Worm (Caenorhabditis elegans) whole organism, L2 larva: ENCODE measurements around the gene cyp-14A4.
A peak's percentile ranks its signal among the peaks of the same experiment; 100 is the strongest.

Source experiments
- C34F6.9 ChIP-seq: fragments of 150-350 bp; optimal IDR thresholded peaks from 2 replicates; lab custom pipeline; 2014; ENCODE audit warnings: missing biosample characterization, missing genetic modification characterization
- F13H6.1 ChIP-seq: sonication (generic microtip); optimal IDR thresholded peaks from 2 replicates; lab custom pipeline; 2016; ENCODE audit warnings: missing genetic modification characterization, missing compliant biosample characterization
- R02D3.7 ChIP-seq: fragments of 150-350 bp; optimal IDR thresholded peaks from 2 replicates; lab custom pipeline; 2014; ENCODE audit warnings: missing biosample characterization, missing genetic modification characterization
- Y55F3AM.14 ChIP-seq: fragments of 200-800 bp; sonication (Bioruptor generic); optimal IDR thresholded peaks from 2 replicates; lab custom pipeline; 2018; ENCODE audit warnings: mild to moderate bottlenecking, missing genetic modification characterization, missing compliant biosample characterization
- ZK546.5 ChIP-seq: sonication (generic microtip); optimal IDR thresholded peaks from 2 replicates; lab custom pipeline; 2017; ENCODE audit warnings: missing biosample characterization, missing genetic modification characterization
- alr-1 ChIP-seq: fragments of 150-350 bp; optimal IDR thresholded peaks from 2 replicates; lab custom pipeline; 2014; ENCODE audit warnings: missing biosample characterization, missing genetic modification characterization
- ceh-82 ChIP-seq: fragments of 150-350 bp; optimal IDR thresholded peaks from 2 replicates; lab custom pipeline; 2014; ENCODE audit warnings: missing biosample characterization, missing genetic modification characterization
- crh-2 ChIP-seq: sonication (generic microtip); optimal IDR thresholded peaks from 2 replicates; lab custom pipeline; 2017; ENCODE audit warnings: missing biosample characterization, missing genetic modification characterization
- elt-1 ChIP-seq: fragments of 150-350 bp; optimal IDR thresholded peaks from 2 replicates; lab custom pipeline; 2014; ENCODE audit warnings: missing biosample characterization, missing genetic modification characterization
- fos-1 ChIP-seq: fragments of 150-350 bp; optimal IDR thresholded peaks from 2 replicates; lab custom pipeline; 2014; ENCODE audit warnings: missing biosample characterization, missing genetic modification characterization
- gmeb-1 ChIP-seq: fragments of 150-350 bp; optimal IDR thresholded peaks from 2 replicates; lab custom pipeline; 2014; ENCODE audit warnings: missing biosample characterization, missing genetic modification characterization
- lin-13 ChIP-seq: fragments of 150-350 bp; optimal IDR thresholded peaks from 2 replicates; lab custom pipeline; 2014; ENCODE audit warnings: missing biosample characterization, missing genetic modification reagents, missing genetic modification characterization
- lin-39 ChIP-seq: fragments of 150-350 bp; optimal IDR thresholded peaks from 2 replicates; lab custom pipeline; 2014; ENCODE audit warnings: missing biosample characterization, missing genetic modification reagents, missing genetic modification characterization
- lsy-2 ChIP-seq, 2 experiments: fragments of 150-350 bp in 1 of 2; sonication (generic microtip) in 1 of 2; optimal IDR thresholded peaks; 2 replicates each; lab custom pipeline; 2014 to 2017; ENCODE audit warnings: missing biosample characterization in 2 of 2, missing genetic modification characterization in 2 of 2
- mab-5 ChIP-seq: fragments of 150-350 bp; optimal IDR thresholded peaks from 2 replicates; lab custom pipeline; 2014; ENCODE audit warnings: missing biosample characterization, missing genetic modification characterization
- mbf-1 ChIP-seq: sonication (generic microtip); optimal IDR thresholded peaks from 2 replicates; lab custom pipeline; 2017; ENCODE audit warnings: missing biosample characterization, missing genetic modification characterization
- nhr-11 ChIP-seq: fragments of 150-350 bp; optimal IDR thresholded peaks from 2 replicates; lab custom pipeline; 2014; ENCODE audit warnings: missing biosample characterization, missing genetic modification characterization
- nhr-12 ChIP-seq: fragments of 150-350 bp; optimal IDR thresholded peaks from 2 replicates; lab custom pipeline; 2014; ENCODE audit warnings: missing biosample characterization, missing genetic modification characterization
- nhr-129 ChIP-seq: fragments of 150-350 bp; optimal IDR thresholded peaks from 2 replicates; lab custom pipeline; 2014; ENCODE audit warnings: missing biosample characterization, missing genetic modification characterization
- nhr-21 ChIP-seq: fragments of 150-350 bp; optimal IDR thresholded peaks from 2 replicates; lab custom pipeline; 2014; ENCODE audit warnings: missing biosample characterization, missing genetic modification characterization
- nhr-23 ChIP-seq: fragments of 150-350 bp; optimal IDR thresholded peaks from 2 replicates; lab custom pipeline; 2014; ENCODE audit warnings: missing biosample characterization, missing genetic modification reagents, missing genetic modification characterization
- nhr-237 ChIP-seq: fragments of 150-350 bp; optimal IDR thresholded peaks from 2 replicates; lab custom pipeline; 2014; ENCODE audit warnings: missing biosample characterization, missing genetic modification characterization
- nhr-25 ChIP-seq: fragments of 150-350 bp; sonication (generic microtip); optimal IDR thresholded peaks from 3 replicates; lab custom pipeline; 2014; ENCODE audit warnings: missing biosample characterization, missing genetic modification characterization
- nhr-6 ChIP-seq: fragments of 150-350 bp; optimal IDR thresholded peaks from 2 replicates; lab custom pipeline; 2014; ENCODE audit warnings: missing biosample characterization, missing genetic modification characterization
- peb-1 ChIP-seq: fragments of 150-350 bp; optimal IDR thresholded peaks from 2 replicates; lab custom pipeline; 2014; ENCODE audit warnings: missing biosample characterization, missing genetic modification characterization
- sem-4 ChIP-seq: fragments of 150-350 bp; optimal IDR thresholded peaks from 2 replicates; lab custom pipeline; 2014; ENCODE audit warnings: missing biosample characterization, missing genetic modification reagents, missing genetic modification characterization
- sma-3 ChIP-seq: sonication (generic microtip); optimal IDR thresholded peaks from 2 replicates; lab custom pipeline; 2016; ENCODE audit warnings: missing genetic modification reagents, missing genetic modification characterization, missing compliant biosample characterization
- sma-9 ChIP-seq, 2 experiments: fragments of 150-350 bp in 1 of 2; sonication (generic microtip) in 1 of 2; optimal IDR thresholded peaks; 2 replicates each; lab custom pipeline; 2014 to 2016; ENCODE audit warnings: missing genetic modification characterization in 2 of 2, mild to moderate bottlenecking in 1 of 2, missing biosample characterization in 1 of 2, missing compliant biosample characterization in 1 of 2, missing genetic modification reagents in 1 of 2, moderate library complexity in 1 of 2
- snpc-4 ChIP-seq: fragments of 150-350 bp; optimal IDR thresholded peaks from 2 replicates; lab custom pipeline; 2014; ENCODE audit warnings: missing biosample characterization, missing genetic modification characterization
- unc-39 ChIP-seq: fragments of 150-350 bp; optimal IDR thresholded peaks from 2 replicates; lab custom pipeline; 2014; ENCODE audit warnings: missing biosample characterization, missing genetic modification characterization
- unc-62 ChIP-seq: fragments of 150-350 bp; optimal IDR thresholded peaks from 2 replicates; lab custom pipeline; 2014; ENCODE audit warnings: missing biosample characterization, missing genetic modification reagents, missing genetic modification characterization
- ztf-4 ChIP-seq: fragments of 150-350 bp; optimal IDR thresholded peaks from 2 replicates; lab custom pipeline; 2014; ENCODE audit warnings: missing biosample characterization, missing genetic modification characterization

cyp-14A4 gene

ce11 chrX:13317532-13317931, 33.5 kb upstream of the cyp-14A4 start:
- TF ChIP-seq elt-1 (tag; lab: Kevin White, UChicago) (no peak), gmeb-1 (no peak), ceh-82 (no peak), sem-4 (tag; lab: Kevin White, UChicago) (no peak), Y55F3AM.14 (GFP tag; lab: Kevin White, UChicago) (no peak), lsy-2 (tag; optimal IDR thresholded peaks at IDR 0.05; lab: Kevin White, UChicago) (peak in 1 of 2 experiments; percentile 23), nhr-23 (no peak), nhr-129 (peak; percentile 2), snpc-4 (tag; lab: Kevin White, UChicago) (no peak), nhr-6 (tag; lab: Kevin White, UChicago) (no peak), nhr-25 (tag; lab: Kevin White, UChicago) (no peak), unc-39 (tag; lab: Kevin White, UChicago) (no peak), mbf-1 (tag; lab: Kevin White, UChicago) (no peak), nhr-237 (tag; lab: Kevin White, UChicago) (no peak)

- TF ChIP-seq mab-5 (tag; lab: Kevin White, UChicago), result peak; percentile 23
- no peak for TF ChIP-seq nhr-6 (tag; lab: Kevin White, UChicago)
- peak; percentile 2 for TF ChIP-seq fos-1 (tag; lab: Kevin White, UChicago)
- peak; percentile 76 for TF ChIP-seq sma-3 (GFP tag; lab: Kevin White, UChicago)
- peak; percentile 59 for TF ChIP-seq sma-9 (GFP tag; optimal IDR thresholded peaks at IDR 0.05; lab: Kevin White, UChicago)
- TF ChIP-seq sma-9 (tag; optimal IDR thresholded peaks at IDR 0.05; lab: Kevin White, UChicago), result no peak
- TF ChIP-seq nhr-25 (tag; lab: Kevin White, UChicago), result peak; percentile 77
- TF ChIP-seq nhr-11 (tag; lab: Kevin White, UChicago), result no peak
- no peak for TF ChIP-seq ZK546.5
- TF ChIP-seq nhr-21 (tag; lab: Kevin White, UChicago), result peak; percentile 33
Measured at ce11 chrX:13315093-13315492, 31.1 kb upstream of the cyp-14A4 start.

ce11 chrX:13311641-13312423, 27.8 kb upstream of the cyp-14A4 start, which contains the start of gene F46G10.1:
F46G10.1 (minus strand) TSS chrX:13311755.
- TF ChIP-seq nhr-25 (tag; lab: Kevin White, UChicago) (no peak), R02D3.7 (no peak), sma-9 (GFP tag; optimal IDR thresholded peaks at IDR 0.05; lab: Kevin White, UChicago) (peak; percentile 49), sma-9 (tag; optimal IDR thresholded peaks at IDR 0.05; lab: Kevin White, UChicago) (no peak), crh-2 (tag; lab: Kevin White, UChicago) (peak; percentile 45), fos-1 (tag; lab: Kevin White, UChicago) (peak; percentile 86)

ce11 chrX:13310763-13311162, 26.8 kb upstream of the cyp-14A4 start:
- TF ChIP-seq unc-39 (tag; lab: Kevin White, UChicago), result no peak
- TF ChIP-seq unc-62 (GFP tag; lab: Kevin White, UChicago), result no peak
- TF ChIP-seq fos-1 (tag; lab: Kevin White, UChicago), result peak; percentile 96
- TF ChIP-seq crh-2 (tag; lab: Kevin White, UChicago), result peak; percentile 83
- no peak for TF ChIP-seq nhr-21 (tag; lab: Kevin White, UChicago)
- TF ChIP-seq sma-9 (GFP tag; optimal IDR thresholded peaks at IDR 0.05; lab: Kevin White, UChicago), result peak; percentile 73
- TF ChIP-seq sma-9 (tag; optimal IDR thresholded peaks at IDR 0.05; lab: Kevin White, UChicago), result no peak
- TF ChIP-seq peb-1, result no peak
- no peak for TF ChIP-seq snpc-4 (tag; lab: Kevin White, UChicago)
- TF ChIP-seq lsy-2 (tag; optimal IDR thresholded peaks at IDR 0.05; lab: Kevin White, UChicago), result peak in 1 of 2 experiments; percentile 1
- no peak for TF ChIP-seq nhr-6 (tag; lab: Kevin White, UChicago)
- TF ChIP-seq sem-4 (tag; lab: Kevin White, UChicago), result no peak
- TF ChIP-seq Y55F3AM.14 (GFP tag; lab: Kevin White, UChicago), result no peak
- TF ChIP-seq ztf-4, result no peak
- no peak for TF ChIP-seq lin-13
- no peak for TF ChIP-seq C34F6.9 (tag; lab: Kevin White, UChicago)
- TF ChIP-seq ZK546.5, result no peak
- TF ChIP-seq gmeb-1, result peak; percentile 53
- peak; percentile 21 for TF ChIP-seq F13H6.1 (tag; lab: Kevin White, UChicago)
- no peak for TF ChIP-seq nhr-12 (tag; lab: Kevin White, UChicago)
- no peak for TF ChIP-seq mab-5 (tag; lab: Kevin White, UChicago)
- no peak for TF ChIP-seq lin-39 (tag; lab: Kevin White, UChicago)
- TF ChIP-seq nhr-129, result peak; percentile 14
- TF ChIP-seq sma-3 (GFP tag; lab: Kevin White, UChicago), result peak; percentile 11
- no peak for TF ChIP-seq alr-1 (tag; lab: Kevin White, UChicago)
- TF ChIP-seq nhr-237 (tag; lab: Kevin White, UChicago), result no peak
- TF ChIP-seq nhr-23, result no peak
